Worm (Caenorhabditis elegans) whole organism, young adult: ENCODE measurements around the gene acc-2.
"Not testable (repeated sequence)": the region's sequence is repeated elsewhere in the genome, so short reads cannot be mapped to it uniquely, and the experiment has no call there.

Experiments used
- B0336.3 ChIP-seq: fragments of 200-800 bp; sonication (Bioruptor generic); IDR thresholded peaks from 2 replicates; pipeline ENCODE4 v1.3.6; 2022; ENCODE audit warnings: missing genetic modification characterization, missing compliant biosample characterization
- F33H1.4 ChIP-seq: fragments of 200-800 bp; sonication (Bioruptor generic); IDR thresholded peaks from 2 replicates; pipeline ENCODE4 v1.3.6; 2022; ENCODE audit warnings: missing genetic modification reagents, missing genetic modification characterization, missing compliant biosample characterization
- ceh-91 ChIP-seq: fragments of 200-800 bp; sonication (Bioruptor generic); IDR thresholded peaks from 2 replicates; pipeline ENCODE4 v1.3.6; 2022; ENCODE audit warnings: missing genetic modification reagents, missing genetic modification characterization, missing compliant biosample characterization
- dox-1 ChIP-seq: fragments of 200-800 bp; sonication (Bioruptor generic); IDR thresholded peaks from 2 replicates; pipeline ENCODE4 v1.3.6; 2022; ENCODE audit warnings: missing genetic modification reagents, missing genetic modification characterization, missing compliant biosample characterization
- egrh-3 ChIP-seq: fragments of 200-800 bp; sonication (Bioruptor generic); IDR thresholded peaks from 2 replicates; pipeline ENCODE4 v1.3.6; 2022; ENCODE audit warnings: missing genetic modification reagents, missing genetic modification characterization, missing compliant biosample characterization
- hmg-20 ChIP-seq: fragments of 200-800 bp; sonication (Bioruptor generic); IDR thresholded peaks from 2 replicates; pipeline ENCODE4 v1.3.6; 2022; ENCODE audit warnings: missing genetic modification reagents, missing genetic modification characterization, missing compliant biosample characterization
- hsf-1 ChIP-seq: fragments of 200-800 bp; sonication (Bioruptor generic); IDR thresholded peaks from 2 replicates; pipeline ENCODE4 v1.3.6; 2022; ENCODE audit warnings: missing genetic modification reagents, missing genetic modification characterization, missing compliant biosample characterization
- lin-54 ChIP-seq: fragments of 200-800 bp; sonication (Bioruptor generic); optimal IDR thresholded peaks from 2 replicates; lab custom pipeline; 2018; ENCODE audit warnings: mild to moderate bottlenecking, missing genetic modification characterization, missing compliant biosample characterization
- madf-3 ChIP-seq: fragments of 200-800 bp; sonication (Bioruptor generic); IDR thresholded peaks from 2 replicates; pipeline ENCODE4 v1.3.6; 2022; ENCODE audit warnings: missing genetic modification reagents, missing genetic modification characterization, missing compliant biosample characterization
- madf-6 ChIP-seq: fragments of 200-800 bp; sonication (Bioruptor generic); IDR thresholded peaks from 2 replicates; pipeline ENCODE4 v1.3.6; 2022; ENCODE audit warnings: missing genetic modification reagents, missing genetic modification characterization, missing compliant biosample characterization
- nfyb-1 ChIP-seq: fragments of 200-800 bp; sonication (Bioruptor generic); IDR thresholded peaks from 2 replicates; pipeline ENCODE4 v1.3.6; 2022; ENCODE audit warnings: missing genetic modification reagents, missing genetic modification characterization, missing compliant biosample characterization
- rpc-1 ChIP-seq, 2 experiments: fragments of 150-350 bp in 1 of 2; sonication (generic microtip) in 1 of 2; optimal IDR thresholded peaks; 2 replicates each; lab custom pipeline; 2014 to 2018; ENCODE audit warnings: missing biosample characterization in 1 of 2, missing genetic modification characterization in 1 of 2, missing genetic modification reagents in 1 of 2, missing genotype in 1 of 2
- tbp1 ChIP-seq: fragments of 200-800 bp; sonication (Bioruptor generic); optimal IDR thresholded peaks from 2 replicates; lab custom pipeline; 2018; ENCODE audit warnings: mild to moderate bottlenecking, missing genetic modification characterization, missing compliant biosample characterization

Gene acc-2

ce11 chrIV:9067277-9068197 lies 51.0 kb downstream of the acc-2 start (continued):
- TF ChIP-seq F33H1.4 (peak; percentile 68), madf-6 (peak; percentile 49), egrh-3 (GFP tag; lab: Robert Waterston, UW) (peak; percentile 17; the same call in 1 of the 2 replicates), tbp1 (GFP tag; lab: Kevin White, UChicago) (peak; percentile 15), ceh-91 (GFP tag; lab: Robert Waterston, UW) (0 out of 2 replicates have a peak, but pooled peaks have one; percentile 14), dox-1 (peak; percentile 70), rpc-1 (optimal IDR thresholded peaks at IDR 0.05; lab: Kevin White, UChicago) (peak; percentile 27), madf-3 (GFP tag; lab: Robert Waterston, UW) (0 out of 2 replicates have a peak, but pooled peaks have one; percentile 14), lin-54 (GFP tag; lab: Kevin White, UChicago) (peak; percentile 74), nfyb-1 (GFP tag; lab: Robert Waterston, UW) (0 out of 2 replicates have a peak, but pooled peaks have one; percentile 20), B0336.3 (GFP tag; lab: Robert Waterston, UW) (0 out of 2 replicates have a peak, but pooled peaks have one; percentile 26), hmg-20 (GFP tag; lab: Robert Waterston, UW) (0 out of 2 replicates have a peak, but pooled peaks have one; percentile 6), hsf-1 (peak; percentile 98)
- not testable (repeated sequence) for TF ChIP-seq rpc-1 (tag; optimal IDR thresholded peaks at IDR 0.05; lab: Kevin White, UChicago)
